Worm (Caenorhabditis elegans): Measurements from ENCODE around the gene pnk-4.

The pnk-4 gene

DNA sequence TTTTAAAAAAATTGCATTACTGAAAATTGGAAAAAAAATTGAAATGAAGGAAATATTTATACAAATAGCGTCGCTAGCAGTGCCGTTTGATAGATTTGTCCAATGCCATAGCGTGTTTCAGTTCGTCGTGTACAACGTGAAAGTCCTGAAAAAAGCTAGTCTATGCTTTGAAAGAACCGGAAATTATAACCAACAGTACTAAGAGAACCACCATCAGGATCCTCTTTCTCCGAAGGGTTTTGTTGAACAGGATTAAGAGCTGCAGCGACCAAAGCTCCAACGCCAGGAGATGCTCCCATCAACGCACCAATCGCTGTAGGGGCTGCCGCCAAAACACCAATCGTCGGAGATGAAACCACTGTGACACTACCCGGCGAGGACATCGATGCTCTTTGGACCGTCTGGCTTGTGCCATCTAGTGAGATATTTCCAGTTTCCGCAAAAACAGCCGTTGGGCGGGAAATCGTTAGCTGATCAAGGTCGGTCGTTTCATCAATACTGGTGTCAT is 18.6 kb downstream of the pnk-4 start (continued):
- TF ChIP-seq ekl-4 (GFP tag; IDR thresholded peaks at IDR 0.05) (peak; percentile 69), chd-7 (tag; optimal IDR thresholded peaks at IDR 0.05) (peak; percentile 45), C06A6.2 (GFP tag; conservative IDR thresholded peaks at IDR 0.05) (0 out of 2 replicates have a peak, but pooled peaks have one; percentile 22), xnd-1 (tag; optimal IDR thresholded peaks at IDR 0.05) (no peak), cebp-2 (GFP tag; IDR thresholded peaks at IDR 0.05) (peak; percentile 97), mcd-1 (GFP tag; IDR thresholded peaks at IDR 0.05) (peak; percentile 62), egl-44 (GFP tag; IDR thresholded peaks at IDR 0.05) (peak; percentile 8; the same call in 1 of the 2 replicates), let-607 (tag; optimal IDR thresholded peaks at IDR 0.05) (peak in 1 of 2 experiments; percentile 49), ceh-100 (GFP tag; IDR thresholded peaks at IDR 0.05) (peak; percentile 37; the same call in 1 of the 2 replicates), zfh-2 (GFP tag; conservative IDR thresholded peaks at IDR 0.05) (peak; percentile 68), hmg-1.2 (GFP tag; IDR thresholded peaks at IDR 0.05) (peak; percentile 40; the same call in 1 of the 2 replicates), nfyb-1 (GFP tag; IDR thresholded peaks at IDR 0.05) (peak; percentile 80; the same call in 1 of the 2 replicates), B0019.2 (GFP tag; conservative IDR thresholded peaks at IDR 0.05) (0 out of 2 replicates have a peak, but pooled peaks have one; percentile 13), madf-6 (GFP tag; IDR thresholded peaks at IDR 0.05) (peak; percentile 19; the same call in 1 of the 2 replicates), egl-18 (GFP tag; IDR thresholded peaks at IDR 0.05) (0 out of 2 replicates have a peak, but pooled peaks have one; percentile 56), mxl-1 (tag; optimal IDR thresholded peaks at IDR 0.05) (no peak), zim-3 (tag; optimal IDR thresholded peaks at IDR 0.05) (peak; percentile 3), nfya-2 (GFP tag; IDR thresholded peaks at IDR 0.05) (0 out of 2 replicates have a peak, but pooled peaks have one; percentile 70), madf-10 (tag; optimal IDR thresholded peaks at IDR 0.05) (peak; percentile 30), dox-1 (GFP tag; IDR thresholded peaks at IDR 0.05) (peak; percentile 27; the same call in 1 of the 2 replicates), lin-54 (GFP tag; optimal IDR thresholded peaks at IDR 0.05) (peak; percentile 21), ceh-79 (tag; optimal IDR thresholded peaks at IDR 0.05) (peak; percentile 13), snpc-1.1 (tag; optimal IDR thresholded peaks at IDR 0.05; ENCODE audit: insufficient read depth) (no peak)

DNA sequence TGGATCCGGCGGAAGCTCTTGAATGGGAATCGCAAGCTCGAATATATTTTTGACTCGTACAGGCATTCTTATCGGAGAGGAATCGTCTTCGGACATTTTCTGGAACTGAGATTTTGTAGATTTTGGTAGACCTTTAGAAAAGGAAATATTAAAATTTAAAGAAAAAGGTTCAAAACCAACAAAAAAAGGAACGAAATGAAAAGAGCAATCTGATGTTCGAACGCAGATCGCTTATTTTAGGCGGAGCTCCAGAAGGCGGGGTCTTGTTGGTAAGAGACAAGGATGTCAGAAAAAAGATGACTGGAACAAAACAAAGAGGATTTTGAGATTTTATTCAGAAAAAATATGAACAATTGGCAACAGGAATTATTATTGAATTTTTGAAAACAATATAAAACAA is 19.3 kb downstream of the pnk-4 start, which contains the start of gene C42D8.9:
C42D8.9 (minus strand) TSS at position 101 of the 400 bp plus-strand sequence.
- TF ChIP-seq attf-6 (GFP tag; IDR thresholded peaks at IDR 0.05) (no peak), lir-1 (GFP tag; conservative IDR thresholded peaks at IDR 0.05) (no peak), ztf-6 (GFP tag; IDR thresholded peaks at IDR 0.05) (no peak), gei-17 (GFP tag; optimal IDR thresholded peaks at IDR 0.05) (no peak), mes-4 (tag; optimal IDR thresholded peaks at IDR 0.05) (no peak), somi-1 (GFP tag; optimal IDR thresholded peaks at IDR 0.05) (no peak), F33H1.4 (GFP tag; IDR thresholded peaks at IDR 0.05) (no peak), egl-44 (GFP tag; IDR thresholded peaks at IDR 0.05) (no peak), hmg-20 (GFP tag; IDR thresholded peaks at IDR 0.05) (no peak), lag-1 (GFP tag; IDR thresholded peaks at IDR 0.05) (no peak), akir-1 (GFP tag; optimal IDR thresholded peaks at IDR 0.05) (no peak), chd-7 (tag; optimal IDR thresholded peaks at IDR 0.05) (no peak), aptf-2 (GFP tag; conservative IDR thresholded peaks at IDR 0.05) (no peak), K12H6.12 (tag; optimal IDR thresholded peaks at IDR 0.05) (no peak), ets-4 (GFP tag; optimal IDR thresholded peaks at IDR 0.05) (no peak), nhr-27 (tag; optimal IDR thresholded peaks at IDR 0.05) (no peak)
